Fruit fly (Drosophila melanogaster): Measurements from ENCODE around the gene CG3108.
A peak's percentile ranks its signal among the peaks of the same experiment; 100 is the strongest.

The CG3108 gene

DNA sequence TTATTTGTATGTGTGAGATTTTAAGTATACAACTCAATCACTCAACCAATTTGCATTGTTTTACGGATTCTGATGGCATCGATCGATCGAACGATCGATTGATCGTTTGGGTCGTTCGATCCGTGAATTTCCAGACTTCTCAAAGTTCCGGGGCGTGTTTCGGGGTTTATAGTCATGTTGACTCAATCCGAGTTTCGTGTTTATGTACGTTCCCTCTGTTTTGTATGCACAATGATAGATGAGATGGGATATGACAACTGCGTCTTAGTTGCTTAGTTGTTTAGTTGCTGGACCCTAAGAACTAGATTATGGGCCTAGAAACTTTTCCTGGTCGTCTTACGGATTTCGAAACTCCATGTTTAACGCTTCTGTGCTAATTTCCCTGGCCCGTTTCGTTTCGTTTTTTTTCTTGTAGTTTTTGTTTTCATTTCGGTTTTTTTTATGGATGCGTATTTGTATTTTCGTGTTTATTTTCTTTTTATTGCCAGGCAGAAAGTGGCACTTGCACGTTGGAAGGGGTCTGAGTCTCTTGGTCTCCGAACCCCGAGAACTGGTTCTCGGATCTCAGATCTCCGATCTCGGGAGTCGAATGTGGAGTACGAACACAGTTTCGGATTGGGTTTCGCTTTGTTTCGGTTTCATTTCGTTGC, 12.7 kb downstream of the CG3108 start:
- TF ChIP-seq Eip93F (GFP tag; optimal IDR thresholded peaks at IDR 0.05) (no peak), Blimp-1 (GFP tag; optimal IDR thresholded peaks at IDR 0.05) (peak; percentile 86), CG9139 (GFP tag; optimal IDR thresholded peaks at IDR 0.05) (peak; percentile 76), CG6808 (GFP tag; optimal IDR thresholded peaks at IDR 0.05) (peak; percentile 70), CG3032 (tag; optimal IDR thresholded peaks at IDR 0.05) (no peak), spab (GFP tag; optimal IDR thresholded peaks at IDR 0.05) (peak; percentile 45), Hr39 (GFP tag; optimal IDR thresholded peaks at IDR 0.05) (no peak), topi (GFP tag; optimal IDR thresholded peaks at IDR 0.05) (no peak), CG16779 (tag; optimal IDR thresholded peaks at IDR 0.05) (peak; percentile 25), fd59A (GFP tag; optimal IDR thresholded peaks at IDR 0.05) (no peak), dsx (GFP tag; optimal IDR thresholded peaks at IDR 0.05; ENCODE audit: poor library complexity, severe bottlenecking) (peak; percentile 41), CG4318 (GFP tag; optimal IDR thresholded peaks at IDR 0.05) (no peak), fkh (GFP tag; optimal IDR thresholded peaks at IDR 0.05) (peak; percentile 70), ss (GFP tag; optimal IDR thresholded peaks at IDR 0.05) (peak; percentile 72 to 74), Lpt (GFP tag; optimal IDR thresholded peaks at IDR 0.05) (no peak), Ets96B (tag; optimal IDR thresholded peaks at IDR 0.05) (peak; percentile 20), CG1621 (tag; optimal IDR thresholded peaks at IDR 0.05) (peak; percentile 35), CG10669 (GFP tag; optimal IDR thresholded peaks at IDR 0.05) (peak; percentile 31), Eip78C (GFP tag) (peak; percentile 63), CG6854 (GFP tag; optimal IDR thresholded peaks at IDR 0.05) (peak; percentile 61), Eip75B (GFP tag; optimal IDR thresholded peaks at IDR 0.05) (peak; percentile 24), CG6163 (GFP tag; IDR thresholded peaks at IDR 0.05) (peak; percentile 61; the same call in 2 of the 3 replicates)

DNA sequence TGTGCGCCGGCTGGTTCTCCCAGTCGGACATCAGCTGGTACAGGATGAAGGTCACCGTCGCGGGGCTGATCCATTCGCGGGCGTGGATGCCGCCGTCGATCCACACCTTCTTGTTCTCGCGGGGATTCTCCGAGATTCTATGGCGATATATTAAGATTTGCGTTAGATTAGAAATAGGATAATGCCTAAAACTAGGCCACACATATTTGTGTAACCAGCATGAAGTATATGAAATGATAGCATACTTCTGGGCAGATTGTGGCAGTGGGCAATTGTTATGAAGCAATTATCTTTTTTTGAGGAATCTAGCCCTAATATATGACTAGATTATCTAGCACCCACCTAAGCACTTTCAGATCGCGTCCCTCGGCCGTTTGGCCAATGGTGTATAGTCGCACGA, 14.7 kb downstream of the CG3108 start:
- TF ChIP-seq Eip78C (GFP tag) (peak; percentile 8), pdm3 (GFP tag; optimal IDR thresholded peaks at IDR 0.05) (no peak)

DNA sequence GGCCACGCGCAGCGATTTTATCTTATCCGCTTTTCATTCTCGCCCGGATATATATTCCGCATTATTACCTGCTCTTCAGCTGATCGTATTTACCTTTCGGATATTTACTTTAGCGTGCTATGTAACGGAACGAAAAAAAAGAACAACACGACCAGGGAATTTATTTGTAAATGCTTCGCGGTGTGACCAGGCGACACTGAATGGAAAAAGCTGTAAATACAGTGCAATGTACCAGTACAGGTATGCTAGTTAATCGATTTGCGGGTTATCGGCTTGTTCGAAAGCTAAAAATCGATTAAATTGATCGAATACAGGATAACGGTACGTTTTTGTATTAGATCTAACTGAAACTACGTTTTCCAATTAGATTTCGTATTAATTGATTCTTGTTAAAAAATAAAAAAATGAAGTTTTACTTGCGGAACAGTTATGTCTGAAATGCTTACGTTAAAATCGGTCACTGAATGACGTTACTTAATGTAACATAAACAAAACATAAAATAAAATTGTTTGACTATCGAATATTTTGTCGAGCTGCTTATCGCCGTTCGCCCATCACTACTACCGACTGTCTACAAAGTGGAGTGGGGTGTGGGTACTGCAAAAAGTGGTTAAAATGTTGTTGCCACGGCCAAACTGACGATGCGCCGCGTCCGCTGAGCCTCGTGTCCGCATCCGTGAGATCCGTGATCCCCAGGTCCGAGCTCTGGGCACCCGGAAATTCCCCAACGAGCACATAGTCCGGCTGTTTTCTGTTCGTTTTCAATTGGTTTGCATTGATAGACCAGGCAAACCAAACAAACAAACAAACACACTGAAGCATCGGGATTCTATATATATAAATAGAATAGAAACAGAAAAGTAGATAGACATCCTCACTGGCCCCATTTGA, 17.2 kb downstream of the CG3108 start, which contains the start of the genes MAPk-Ak2 and CG42699:
Gene MAPk-Ak2 (minus strand): TSS at position 203 of the 892 bp plus-strand sequence.
Gene CG42699 (plus strand): TSS at position 553 of the 892 bp plus-strand sequence.
- TF ChIP-seq OdsH (GFP tag; optimal IDR thresholded peaks at IDR 0.05): peak; percentile 8
- peak in 1 of 2 experiments; percentile 26 for TF ChIP-seq salr (GFP tag; optimal IDR thresholded peaks at IDR 0.05)
- peak; percentile 55 for TF ChIP-seq dsx (GFP tag; optimal IDR thresholded peaks at IDR 0.05; ENCODE audit: poor library complexity, severe bottlenecking)
- TF ChIP-seq cyc (GFP tag; optimal IDR thresholded peaks at IDR 0.05): peak; percentile 3
- no peak for TF ChIP-seq lz (GFP tag; optimal IDR thresholded peaks at IDR 0.05)
- no peak for TF ChIP-seq Hr38 (GFP tag; optimal IDR thresholded peaks at IDR 0.05)
- no peak for TF ChIP-seq CG4318 (GFP tag; optimal IDR thresholded peaks at IDR 0.05)
- peak; percentile 58 for TF ChIP-seq CG10669 (GFP tag; optimal IDR thresholded peaks at IDR 0.05)
- peak; percentile 34 for TF ChIP-seq CG1621 (tag; optimal IDR thresholded peaks at IDR 0.05)
- TF ChIP-seq Sox15 (GFP tag; optimal IDR thresholded peaks at IDR 0.05): no peak
- TF ChIP-seq Hr39 (GFP tag; optimal IDR thresholded peaks at IDR 0.05): no peak
- TF ChIP-seq CG7368 (GFP tag; optimal IDR thresholded peaks at IDR 0.05): peak; percentile 59
- no peak for TF ChIP-seq CG11294 (GFP tag; IDR thresholded peaks at IDR 0.05)
- TF ChIP-seq CG31627 (GFP tag; optimal IDR thresholded peaks at IDR 0.05): no peak
- TF ChIP-seq CG3919 (GFP tag; optimal IDR thresholded peaks at IDR 0.05): peak; percentile 45
- peak; percentile 58 for TF ChIP-seq CG34406 (GFP tag; optimal IDR thresholded peaks at IDR 0.05)
- no peak for TF ChIP-seq CG11762 (GFP tag; optimal IDR thresholded peaks at IDR 0.05; ENCODE audit: insufficient read depth)
- TF ChIP-seq eg (GFP tag; IDR thresholded peaks at IDR 0.05): no peak; the same call in 2 of the 3 replicates
- TF ChIP-seq CG16779 (tag; optimal IDR thresholded peaks at IDR 0.05): peak; percentile 52
- peak; percentile 16 for TF ChIP-seq Sox14 (GFP tag; optimal IDR thresholded peaks at IDR 0.05)
- TF ChIP-seq Sox102F (GFP tag; optimal IDR thresholded peaks at IDR 0.05): peak; percentile 54
- TF ChIP-seq CG9139 (GFP tag; optimal IDR thresholded peaks at IDR 0.05): peak; percentile 65
- TF ChIP-seq CG15336 (GFP tag; IDR thresholded peaks at IDR 0.05): no peak
- no peak for TF ChIP-seq svp (GFP tag)
- TF ChIP-seq Lpt (GFP tag; optimal IDR thresholded peaks at IDR 0.05): no peak
- TF ChIP-seq CG8632 (GFP tag; optimal IDR thresholded peaks at IDR 0.05): peak; percentile 58
- TF ChIP-seq CG6808 (GFP tag; optimal IDR thresholded peaks at IDR 0.05): peak; percentile 74
- peak; percentile 24 for TF ChIP-seq spab (GFP tag; optimal IDR thresholded peaks at IDR 0.05)
- TF ChIP-seq CG11902 (GFP tag; optimal IDR thresholded peaks at IDR 0.05): no peak
- peak; percentile 34; the same call in 2 of the 3 replicates for TF ChIP-seq CG6163 (GFP tag; IDR thresholded peaks at IDR 0.05)
- TF ChIP-seq topi (GFP tag; optimal IDR thresholded peaks at IDR 0.05): peak; percentile 47
- no peak for TF ChIP-seq Ets21C (GFP tag; optimal IDR thresholded peaks at IDR 0.05)
- TF ChIP-seq CG3032 (tag; optimal IDR thresholded peaks at IDR 0.05): peak; percentile 3
